Worm (Caenorhabditis elegans): ENCODE data around the gene B0361.3.

ce11 chrIII:7285783-7286182 is 4.5 kb downstream of the B0361.3 start, which contains the start of gene pho-5:
- no peak for TF ChIP-seq dao-5 (tag; optimal IDR thresholded peaks at IDR 0.05)
- TF ChIP-seq W03F9.2 (tag; optimal IDR thresholded peaks at IDR 0.05) = no peak
